Fruit fly (Drosophila melanogaster): ENCODE measurements around the gene VhaAC45RP.

DNA sequence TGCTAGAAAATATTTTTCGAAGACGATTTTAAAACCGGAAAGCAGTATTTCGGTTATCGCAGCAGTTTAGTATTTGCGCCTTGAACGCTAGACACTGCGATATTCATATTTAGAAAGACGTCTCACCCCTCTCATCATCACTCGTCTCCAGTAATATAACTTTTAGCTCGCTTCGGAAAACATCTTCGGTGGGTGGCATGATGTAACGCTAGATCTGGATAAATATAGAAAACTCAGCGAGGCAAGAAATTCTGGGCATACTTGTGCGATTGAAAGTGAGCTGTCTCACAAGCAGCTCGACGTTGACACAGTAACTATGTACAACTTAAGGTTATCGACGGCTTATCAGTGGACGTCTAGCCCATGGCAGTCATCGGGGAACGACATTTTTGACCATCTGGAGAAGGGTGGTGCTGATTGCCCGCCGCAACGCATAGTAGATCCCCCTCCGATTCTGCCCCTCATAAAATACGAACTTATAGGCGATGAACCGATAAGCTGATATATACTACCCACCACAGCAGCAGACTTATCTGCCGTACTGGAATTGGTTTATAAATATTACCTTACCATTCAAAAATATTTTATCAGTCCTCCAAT is 37.9 kb upstream of the VhaAC45RP start:
- TF ChIP-seq Myc (optimal IDR thresholded peaks at IDR 0.05) (no peak), OdsH (GFP tag; optimal IDR thresholded peaks at IDR 0.05) (no peak), CG32264 (GFP tag; optimal IDR thresholded peaks at IDR 0.05) (no peak), Dfd (GFP tag; optimal IDR thresholded peaks at IDR 0.05) (no peak), jim (GFP tag; optimal IDR thresholded peaks at IDR 0.05) (no peak), Mio (GFP tag; optimal IDR thresholded peaks at IDR 0.05) (no peak), Dif (GFP tag; optimal IDR thresholded peaks at IDR 0.05; ENCODE audit: partially characterized antibody) (no peak), Abd-B (GFP tag; optimal IDR thresholded peaks at IDR 0.05) (no peak), psq (GFP tag; optimal IDR thresholded peaks at IDR 0.05) (no peak), fru (GFP tag; optimal IDR thresholded peaks at IDR 0.05) (no peak), br (GFP tag; optimal IDR thresholded peaks at IDR 0.05) (no peak), dsf (GFP tag; optimal IDR thresholded peaks at IDR 0.05; ENCODE audit: borderline replicate concordance) (no peak), HLH106 (tag; optimal IDR thresholded peaks at IDR 0.05) (no peak), Hnf4 (GFP tag; optimal IDR thresholded peaks at IDR 0.05) (no peak)
